Fruit fly (Drosophila melanogaster): ENCODE results near the gene POLDIP2.

POLDIP2 gene

DNA sequence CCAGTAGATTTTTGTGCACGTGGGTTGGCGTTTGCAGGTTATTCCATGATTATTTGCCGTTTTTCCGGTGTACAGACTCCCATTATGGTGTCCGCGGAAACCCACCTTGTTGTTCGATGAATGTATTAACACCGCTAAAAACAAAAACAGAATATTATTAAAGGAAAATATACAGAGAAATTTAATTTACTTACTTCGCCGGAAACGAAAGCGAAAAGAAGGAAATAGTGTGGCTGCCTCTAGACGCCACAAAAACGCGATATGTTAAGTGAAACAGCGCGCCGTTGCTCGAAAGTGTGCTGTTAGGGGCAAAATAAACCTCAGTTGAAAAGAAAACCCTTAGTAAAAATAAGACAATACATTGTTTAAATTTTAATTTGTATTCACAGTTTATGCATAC lies 703 bp upstream of the POLDIP2 start, which contains the start of gene RpL35A (continued):
- TF ChIP-seq pan (optimal IDR thresholded peaks at IDR 0.05) = no peak
- TF ChIP-seq dmrt93B (GFP tag; optimal IDR thresholded peaks at IDR 0.05) = peak; percentile 71
- TF ChIP-seq HLH106 (tag; optimal IDR thresholded peaks at IDR 0.05) = peak; percentile 58
- TF ChIP-seq tai (GFP tag; optimal IDR thresholded peaks at IDR 0.05) = no peak

DNA sequence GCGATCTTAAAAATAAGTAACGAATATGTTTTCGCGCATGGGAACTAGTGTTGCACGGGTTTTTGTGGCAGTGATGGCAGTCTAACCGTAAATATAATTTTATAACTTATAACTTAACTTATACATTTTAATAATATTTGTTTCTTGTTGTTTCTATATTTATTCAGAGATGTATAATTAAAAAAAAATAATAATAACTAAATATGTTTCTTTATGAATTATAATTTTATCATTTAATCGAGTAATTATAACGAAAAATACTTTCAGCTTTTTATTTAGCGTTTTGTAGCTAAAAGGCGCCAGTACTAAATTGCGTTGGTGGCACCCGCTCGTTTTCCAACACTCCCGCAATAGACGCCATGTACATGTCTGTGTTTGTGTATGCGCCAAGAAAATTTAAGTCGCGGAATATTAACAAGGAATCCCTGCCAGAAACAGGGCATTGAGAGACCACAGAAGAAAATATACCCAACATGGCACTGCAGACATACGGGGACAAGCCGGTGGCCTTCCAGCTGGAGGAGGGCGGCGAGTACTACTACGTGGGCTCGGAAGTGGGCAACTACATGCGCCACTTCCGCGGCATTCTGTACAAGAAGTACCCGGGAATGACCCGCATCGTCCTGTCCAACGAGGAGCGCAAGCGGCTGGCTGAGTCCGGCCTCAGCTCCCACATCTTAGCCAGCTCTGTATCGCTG lies 3.2 kb downstream of the POLDIP2 start, which contains the start of the genes mRpL44 and Snr1:
Gene mRpL44, minus strand, starts transcription at position 51 of the 698 bp plus-strand sequence.
Gene Snr1, plus strand, starts transcription at position 341 of the 698 bp plus-strand sequence.
- TF ChIP-seq Dfd (GFP tag; optimal IDR thresholded peaks at IDR 0.05) (no peak), HLH106 (tag; optimal IDR thresholded peaks at IDR 0.05) (peak; percentile 74), foxo (GFP tag; optimal IDR thresholded peaks at IDR 0.05) (peak in 1 of 2 experiments; percentile 58), Rel (GFP tag; optimal IDR thresholded peaks at IDR 0.05) (no peak), Rel (tag; optimal IDR thresholded peaks at IDR 0.05) (no peak), psq (GFP tag; optimal IDR thresholded peaks at IDR 0.05) (peak; percentile 55), OdsH (GFP tag; optimal IDR thresholded peaks at IDR 0.05) (peak; percentile 48), fru (GFP tag; optimal IDR thresholded peaks at IDR 0.05) (no peak), sage (GFP tag; optimal IDR thresholded peaks at IDR 0.05) (no peak), Hnf4 (GFP tag; optimal IDR thresholded peaks at IDR 0.05) (no peak), CG9705 (GFP tag; optimal IDR thresholded peaks at IDR 0.05) (peak; percentile 35), brk (GFP tag; optimal IDR thresholded peaks at IDR 0.05) (no peak), Dif (GFP tag; optimal IDR thresholded peaks at IDR 0.05; ENCODE audit: partially characterized antibody) (no peak), Jra (GFP tag; optimal IDR thresholded peaks at IDR 0.05) (no peak), woc (GFP tag; optimal IDR thresholded peaks at IDR 0.05) (peak; percentile 75), Sp1 (GFP tag; optimal IDR thresholded peaks at IDR 0.05) (peak; percentile 73), Myc (optimal IDR thresholded peaks at IDR 0.05) (peak; percentile 97), CG32264 (GFP tag; optimal IDR thresholded peaks at IDR 0.05) (no peak)

DNA sequence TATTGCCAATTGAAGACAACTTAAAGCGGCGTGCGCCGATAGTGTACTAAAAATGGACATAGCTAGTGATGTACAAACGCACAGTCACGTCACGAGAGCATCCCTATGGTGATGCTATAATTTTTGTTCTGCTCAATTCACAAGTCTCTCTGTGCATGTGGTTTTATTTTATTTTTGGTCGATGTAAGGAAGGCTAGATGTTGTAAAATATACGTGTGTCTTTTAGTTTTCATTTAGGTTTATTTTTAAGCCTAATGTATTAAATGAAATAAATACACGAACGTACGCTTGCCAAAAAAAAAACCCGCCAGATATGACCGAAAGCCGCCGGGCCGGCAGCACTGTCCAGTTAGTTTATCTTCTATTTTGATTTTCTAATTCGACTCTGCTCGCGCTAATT lies 7.0 kb downstream of the POLDIP2 start, which contains the start of the genes CG45100, HDAC3 and Hcs:
Gene CG45100, minus strand, starts transcription at position 50 of the 400 bp plus-strand sequence.
Gene HDAC3, minus strand, starts transcription at position 50 of the 400 bp plus-strand sequence.
Gene Hcs, plus strand, starts transcription at position 349 of the 400 bp plus-strand sequence.
- TF ChIP-seq CG9705 (GFP tag; optimal IDR thresholded peaks at IDR 0.05) (peak; percentile 19), h (GFP tag; optimal IDR thresholded peaks at IDR 0.05) (no peak), psq (GFP tag; optimal IDR thresholded peaks at IDR 0.05) (peak; percentile 36), sage (GFP tag; optimal IDR thresholded peaks at IDR 0.05) (no peak), lola (GFP tag; optimal IDR thresholded peaks at IDR 0.05) (no peak), Jra (GFP tag; optimal IDR thresholded peaks at IDR 0.05) (no peak), usp (GFP tag; optimal IDR thresholded peaks at IDR 0.05) (no peak), rgr (GFP tag; optimal IDR thresholded peaks at IDR 0.05) (no peak), dmrt93B (GFP tag; optimal IDR thresholded peaks at IDR 0.05) (no peak), CG32264 (GFP tag; optimal IDR thresholded peaks at IDR 0.05) (no peak), tai (GFP tag; optimal IDR thresholded peaks at IDR 0.05) (no peak), Dfd (GFP tag; optimal IDR thresholded peaks at IDR 0.05) (no peak), sv (GFP tag; optimal IDR thresholded peaks at IDR 0.05) (peak; percentile 22), Abd-B (GFP tag; optimal IDR thresholded peaks at IDR 0.05) (no peak), fru (GFP tag; optimal IDR thresholded peaks at IDR 0.05) (no peak), Sp1 (GFP tag; optimal IDR thresholded peaks at IDR 0.05) (no peak), ey (GFP tag; optimal IDR thresholded peaks at IDR 0.05) (peak; percentile 43), Rel (GFP tag; optimal IDR thresholded peaks at IDR 0.05) (no peak), Rel (tag; optimal IDR thresholded peaks at IDR 0.05) (no peak), Myc (optimal IDR thresholded peaks at IDR 0.05) (peak; percentile 100), woc (GFP tag; optimal IDR thresholded peaks at IDR 0.05) (peak; percentile 94), N (GFP tag; optimal IDR thresholded peaks at IDR 0.05) (no peak), foxo (GFP tag; optimal IDR thresholded peaks at IDR 0.05) (no peak)

DNA sequence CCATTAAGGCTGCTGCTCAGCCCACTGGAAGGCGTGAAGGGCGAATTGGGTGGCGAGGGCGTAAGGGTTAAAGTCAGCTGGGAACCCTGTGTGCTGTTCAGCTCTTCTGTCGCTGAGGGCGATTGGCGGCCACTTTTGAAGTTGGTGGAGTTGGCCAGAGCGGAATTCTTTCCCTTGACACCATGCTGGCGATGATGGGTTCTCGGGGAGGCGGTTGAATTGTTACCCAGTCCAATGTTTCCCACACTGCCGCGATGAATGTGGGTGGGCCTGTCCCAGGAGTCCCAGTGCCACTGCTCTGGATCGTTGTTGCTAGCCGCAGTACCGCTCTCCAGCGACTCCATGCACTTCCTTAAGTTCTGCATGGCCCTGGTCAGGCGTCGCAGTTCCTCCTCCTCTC lies 15.2 kb downstream of the POLDIP2 start:
- no peak for TF ChIP-seq sv (GFP tag; optimal IDR thresholded peaks at IDR 0.05)
- no peak for TF ChIP-seq Sp1 (GFP tag; optimal IDR thresholded peaks at IDR 0.05)
- no peak for TF ChIP-seq Dfd (GFP tag; optimal IDR thresholded peaks at IDR 0.05)
- no peak for TF ChIP-seq h (GFP tag; optimal IDR thresholded peaks at IDR 0.05)
- no peak for TF ChIP-seq Hnf4 (GFP tag; optimal IDR thresholded peaks at IDR 0.05)
- TF ChIP-seq dsf (GFP tag; optimal IDR thresholded peaks at IDR 0.05; ENCODE audit: borderline replicate concordance) = no peak
- TF ChIP-seq usp (GFP tag; optimal IDR thresholded peaks at IDR 0.05) = no peak
- no peak for TF ChIP-seq lola (GFP tag; optimal IDR thresholded peaks at IDR 0.05)
- no peak for TF ChIP-seq ey (GFP tag; optimal IDR thresholded peaks at IDR 0.05)
- no peak for TF ChIP-seq dl (GFP tag; optimal IDR thresholded peaks at IDR 0.05; ENCODE audit: insufficient read depth in 1 of 2, partially characterized antibody in 2 of 2)
- no peak for TF ChIP-seq psq (GFP tag; optimal IDR thresholded peaks at IDR 0.05)
- TF ChIP-seq CG9705 (GFP tag; optimal IDR thresholded peaks at IDR 0.05) = no peak
- no peak for TF ChIP-seq N (GFP tag; optimal IDR thresholded peaks at IDR 0.05)
- TF ChIP-seq br (GFP tag; optimal IDR thresholded peaks at IDR 0.05) = no peak
- no peak for TF ChIP-seq rgr (GFP tag; optimal IDR thresholded peaks at IDR 0.05)
- no peak for TF ChIP-seq dmrt93B (GFP tag; optimal IDR thresholded peaks at IDR 0.05)
- no peak for TF ChIP-seq Rel (GFP tag; optimal IDR thresholded peaks at IDR 0.05)
- no peak for TF ChIP-seq Rel (tag; optimal IDR thresholded peaks at IDR 0.05)
